Fruit fly (Drosophila melanogaster) whole organism, prepupa: ENCODE data around the gene CG3638.

Source experiments
- Blimp-1 ChIP-seq: fragments of 200-800 bp; sonication (Bioruptor generic); optimal IDR thresholded peaks from 3 replicates; lab custom pipeline; 2017; ENCODE audit warnings: missing biosample characterization, missing genetic modification characterization, mild to moderate bottlenecking, moderate library complexity, missing genetic modification reagents
- CG10631 ChIP-seq: fragments of 200-800 bp; sonication (Bioruptor generic); optimal IDR thresholded peaks from 2 replicates; lab custom pipeline; 2016; ENCODE audit warnings: missing biosample characterization, missing genetic modification characterization
- CG10669 ChIP-seq: fragments of 200-800 bp; sonication (Bioruptor generic); optimal IDR thresholded peaks from 3 replicates; lab custom pipeline; 2018; ENCODE audit warnings: missing biosample characterization, mild to moderate bottlenecking, missing genetic modification characterization, moderate library complexity
- CG11294 ChIP-seq: fragments of 200-800 bp; sonication (Bioruptor generic); IDR thresholded peaks from 2 replicates; pipeline ENCODE4 v1.3.6; 2022; ENCODE audit warnings: missing biosample characterization, missing genetic modification characterization
- CG11762 ChIP-seq: fragments of 200-800 bp; sonication (Bioruptor generic); optimal IDR thresholded peaks from 3 replicates; lab custom pipeline; 2016; ENCODE audit warnings: missing biosample characterization, missing genetic modification characterization; ENCODE audit not compliant: insufficient read depth
- CG1621 ChIP-seq: fragments of 200-800 bp; sonication (Bioruptor generic); optimal IDR thresholded peaks from 3 replicates; lab custom pipeline; 2018; ENCODE audit warnings: missing biosample characterization, mild to moderate bottlenecking, missing genetic modification characterization
- CG3032 ChIP-seq: fragments of 200-800 bp; optimal IDR thresholded peaks from 2 replicates; lab custom pipeline; 2019; ENCODE audit warnings: missing biosample characterization, mild to moderate bottlenecking, missing genetic modification characterization, moderate library complexity
- CG31627 ChIP-seq: fragments of 200-800 bp; sonication (Bioruptor generic); optimal IDR thresholded peaks from 3 replicates; lab custom pipeline; 2016; ENCODE audit warnings: missing biosample characterization, missing genetic modification characterization
- CG34406 ChIP-seq: fragments of 200-800 bp; sonication (Bioruptor generic); optimal IDR thresholded peaks from 3 replicates; lab custom pipeline; 2016; ENCODE audit warnings: missing biosample characterization, missing genetic modification characterization
- CG3919 ChIP-seq: fragments of 200-800 bp; sonication (Bioruptor generic); optimal IDR thresholded peaks from 3 replicates; lab custom pipeline; 2016; ENCODE audit warnings: missing biosample characterization, missing genetic modification characterization
- CG4318 ChIP-seq: fragments of 200-800 bp; sonication (Bioruptor generic); optimal IDR thresholded peaks from 3 replicates; lab custom pipeline; 2017; ENCODE audit warnings: missing biosample characterization, mild to moderate bottlenecking, missing genetic modification characterization
- CG6163 ChIP-seq: fragments of 200-800 bp; sonication (Bioruptor generic); IDR thresholded peaks from 3 replicates; pipeline ENCODE4 v1.3.6; 2022; ENCODE audit warnings: missing biosample characterization, missing genetic modification characterization
- CG6276 ChIP-seq: fragments of 200-800 bp; sonication (Bioruptor generic); optimal IDR thresholded peaks from 2 replicates; lab custom pipeline; 2017; ENCODE audit warnings: missing biosample characterization, mild to moderate bottlenecking, missing genetic modification characterization
- CG6792 ChIP-seq: fragments of 200-800 bp; sonication (Bioruptor generic); optimal IDR thresholded peaks from 3 replicates; lab custom pipeline; 2016; ENCODE audit warnings: missing biosample characterization, missing genetic modification characterization
- CG8119 ChIP-seq: fragments of 200-800 bp; sonication (Bioruptor generic); IDR thresholded peaks from 3 replicates; pipeline ENCODE4 v1.3.6; 2022; ENCODE audit warnings: missing biosample characterization, missing genetic modification characterization
- Eip75B ChIP-seq: fragments of 200-800 bp; sonication (Bioruptor generic); optimal IDR thresholded peaks from 3 replicates; lab custom pipeline; 2016; ENCODE audit warnings: missing biosample characterization, missing genetic modification characterization
- Eip78C ChIP-seq: fragments of 200-800 bp; sonication (Bioruptor generic); peaks from one replicate; lab custom pipeline; 2016; ENCODE audit warnings: missing biosample characterization, missing genetic modification characterization
- Ets21C ChIP-seq: fragments of 200-800 bp; sonication (Bioruptor generic); optimal IDR thresholded peaks from 3 replicates; lab custom pipeline; 2016; ENCODE audit warnings: missing biosample characterization, missing genetic modification characterization
- Hr39 ChIP-seq: fragments of 200-800 bp; sonication (Bioruptor generic); optimal IDR thresholded peaks from 2 replicates; lab custom pipeline; 2016; ENCODE audit warnings: missing biosample characterization, missing genetic modification characterization
- Lpt ChIP-seq: fragments of 200-800 bp; sonication (Bioruptor generic); optimal IDR thresholded peaks from 3 replicates; lab custom pipeline; 2016; ENCODE audit warnings: missing biosample characterization, missing genetic modification characterization
- OdsH ChIP-seq: fragments of 200-800 bp; sonication (Bioruptor generic); optimal IDR thresholded peaks from 3 replicates; lab custom pipeline; 2016; ENCODE audit warnings: missing biosample characterization, missing genetic modification characterization
- Sox14 ChIP-seq: fragments of 200-800 bp; sonication (Bioruptor generic); optimal IDR thresholded peaks from 3 replicates; lab custom pipeline; 2016; ENCODE audit warnings: missing biosample characterization, missing genetic modification characterization
- Sox15 ChIP-seq: fragments of 200-800 bp; sonication (Bioruptor generic); optimal IDR thresholded peaks from 3 replicates; lab custom pipeline; 2016; ENCODE audit warnings: missing biosample characterization, missing genetic modification characterization
- acj6 ChIP-seq: fragments of 200-800 bp; sonication (Bioruptor generic); optimal IDR thresholded peaks from 3 replicates; lab custom pipeline; 2016; ENCODE audit warnings: missing biosample characterization, missing genetic modification characterization
- cyc ChIP-seq: fragments of 200-800 bp; sonication (Bioruptor generic); optimal IDR thresholded peaks from 3 replicates; lab custom pipeline; 2016; ENCODE audit warnings: missing biosample characterization, missing genetic modification characterization
- dsx ChIP-seq: fragments of 200-800 bp; optimal IDR thresholded peaks from 3 replicates; lab custom pipeline; 2019; ENCODE audit warnings: missing biosample characterization, mild to moderate bottlenecking, missing genetic modification characterization, moderate library complexity; ENCODE audit not compliant: poor library complexity, severe bottlenecking
- eg ChIP-seq: fragments of 200-800 bp; sonication (Bioruptor generic); IDR thresholded peaks from 3 replicates; pipeline ENCODE4 v1.3.6; 2022; ENCODE audit warnings: missing biosample characterization, missing genetic modification characterization
- esn ChIP-seq: fragments of 200-800 bp; sonication (Bioruptor generic); optimal IDR thresholded peaks from 2 replicates; lab custom pipeline; 2016; ENCODE audit warnings: missing biosample characterization, mild to moderate bottlenecking, missing genetic modification characterization, moderate library complexity
- fd59A ChIP-seq: fragments of 200-800 bp; sonication (Bioruptor generic); optimal IDR thresholded peaks from 2 replicates; lab custom pipeline; 2017; ENCODE audit warnings: missing biosample characterization, mild to moderate bottlenecking, missing genetic modification characterization, missing genetic modification reagents
- lz ChIP-seq: fragments of 200-800 bp; sonication (Bioruptor generic); optimal IDR thresholded peaks from 3 replicates; lab custom pipeline; 2016; ENCODE audit warnings: missing biosample characterization, missing genetic modification characterization
- net ChIP-seq: fragments of 200-800 bp; sonication (Bioruptor generic); optimal IDR thresholded peaks from 3 replicates; lab custom pipeline; 2016; ENCODE audit warnings: missing biosample characterization, missing genetic modification characterization
- pdm3 ChIP-seq: fragments of 200-800 bp; sonication (Bioruptor generic); optimal IDR thresholded peaks from 3 replicates; lab custom pipeline; 2016; ENCODE audit warnings: missing biosample characterization, missing genetic modification characterization
- salr ChIP-seq, 2 experiments: fragments of 200-800 bp; sonication (Bioruptor generic); optimal IDR thresholded peaks; 3 replicates each; lab custom pipeline; 2016 to 2018; ENCODE audit warnings: missing biosample characterization in 2 of 2, missing genetic modification characterization in 2 of 2, mild to moderate bottlenecking in 1 of 2
- ss ChIP-seq, 2 experiments: fragments of 200-800 bp; sonication (Bioruptor generic); optimal IDR thresholded peaks; 2 replicates in 1 of 2; 3 replicates in 1 of 2; lab custom pipeline; 2017 to 2018; ENCODE audit warnings: mild to moderate bottlenecking in 2 of 2, missing biosample characterization in 2 of 2, missing genetic modification characterization in 2 of 2, moderate library complexity in 1 of 2
- topi ChIP-seq: fragments of 200-800 bp; sonication (Bioruptor generic); optimal IDR thresholded peaks from 3 replicates; lab custom pipeline; 2016; ENCODE audit warnings: missing biosample characterization, missing genetic modification characterization

Gene CG3638

dm6 chrX:1229098-1229497 lies 7.4 kb downstream of the CG3638 start (continued):
- TF ChIP-seq CG6792 (GFP tag; lab: Kevin White, UChicago): peak; percentile 1
- no peak for TF ChIP-seq CG3032 (tag; lab: Kevin White, UChicago)
- TF ChIP-seq net (GFP tag; lab: Kevin White, UChicago): peak; percentile 8
- TF ChIP-seq CG6276 (GFP tag; lab: Kevin White, UChicago): peak; percentile 4
- TF ChIP-seq topi (GFP tag; lab: Kevin White, UChicago): no peak
- TF ChIP-seq Hr39 (GFP tag; lab: Kevin White, UChicago): no peak
- TF ChIP-seq Eip75B (GFP tag; lab: Kevin White, UChicago): no peak
- TF ChIP-seq Eip78C (GFP tag; lab: Kevin White, UChicago): peak; percentile 12
- no peak for TF ChIP-seq Sox14
- TF ChIP-seq esn (GFP tag; lab: Kevin White, UChicago): peak; percentile 4
- no peak for TF ChIP-seq Sox15 (GFP tag; lab: Kevin White, UChicago)
- no peak for TF ChIP-seq CG4318
- no peak for TF ChIP-seq dsx (GFP tag; lab: Kevin White, UChicago)
- no peak for TF ChIP-seq CG1621 (tag; lab: Kevin White, UChicago)
- no peak for TF ChIP-seq CG11294
- peak in 1 of 2 experiments; percentile 23 for TF ChIP-seq salr (GFP tag; optimal IDR thresholded peaks at IDR 0.05; lab: Kevin White, UChicago)
- TF ChIP-seq Blimp-1 (GFP tag; lab: Kevin White, UChicago): no peak

dm6 chrX:1225859-1226258 lies 10.6 kb downstream of the CG3638 start:
- TF ChIP-seq CG3032 (tag; lab: Kevin White, UChicago) (no peak), pdm3 (GFP tag; lab: Kevin White, UChicago) (no peak), ss (GFP tag; optimal IDR thresholded peaks at IDR 0.05; lab: Kevin White, UChicago) (peak in 1 of 2 experiments; percentile 51)

dm6 chrX:1216681-1217080 lies 19.8 kb downstream of the CG3638 start:
- peak; percentile 54; the same call in 2 of the 3 replicates for TF ChIP-seq eg (GFP tag; lab: Robert Waterston, UW)
- TF ChIP-seq fd59A (GFP tag; lab: Kevin White, UChicago): no peak
- no peak for TF ChIP-seq CG31627 (GFP tag; lab: Kevin White, UChicago)
- no peak for TF ChIP-seq CG8119 (GFP tag; lab: Robert Waterston, UW)
- TF ChIP-seq lz (GFP tag; lab: Kevin White, UChicago): no peak
- TF ChIP-seq OdsH (GFP tag; lab: Kevin White, UChicago): no peak
- TF ChIP-seq Blimp-1 (GFP tag; lab: Kevin White, UChicago): no peak
- TF ChIP-seq CG4318: no peak

- TF ChIP-seq Ets21C (GFP tag; lab: Kevin White, UChicago): no peak
- TF ChIP-seq CG11762: no peak
- TF ChIP-seq CG6276 (GFP tag; lab: Kevin White, UChicago): no peak
- no peak for TF ChIP-seq Lpt (GFP tag; lab: Kevin White, UChicago)
- no peak for TF ChIP-seq Hr39 (GFP tag; lab: Kevin White, UChicago)
- no peak for TF ChIP-seq CG3919
- no peak for TF ChIP-seq acj6 (GFP tag; lab: Kevin White, UChicago)
- peak; percentile 7 for TF ChIP-seq topi (GFP tag; lab: Kevin White, UChicago)
- no peak for TF ChIP-seq pdm3 (GFP tag; lab: Kevin White, UChicago)
- TF ChIP-seq dsx (GFP tag; lab: Kevin White, UChicago): no peak
- no peak for TF ChIP-seq CG34406 (GFP tag; lab: Kevin White, UChicago)
- no peak for TF ChIP-seq CG11294
- TF ChIP-seq CG6163 (GFP tag; lab: Robert Waterston, UW): no peak
- TF ChIP-seq cyc: no peak
- no peak for TF ChIP-seq CG6792 (GFP tag; lab: Kevin White, UChicago)
- TF ChIP-seq CG10669 (GFP tag; lab: Kevin White, UChicago): no peak
- no peak for TF ChIP-seq fd59A (GFP tag; lab: Kevin White, UChicago)
- TF ChIP-seq Eip78C (GFP tag; lab: Kevin White, UChicago): peak; percentile 30
- TF ChIP-seq lz (GFP tag; lab: Kevin White, UChicago): no peak
- no peak for TF ChIP-seq CG10631 (GFP tag; lab: Kevin White, UChicago)
- TF ChIP-seq Sox14: peak; percentile 14
- TF ChIP-seq, all 60 proteins: peak for 3
Measured at dm6 chrX:1215000-1215399, 21.5 kb downstream of the CG3638 start, which contains the start of gene CG11398. Gene CG11398 (minus strand): TSS chrX:1215156.
